Worm (Caenorhabditis elegans) whole organism, L1 larva: ENCODE results near the gene snap-29.

Experiments
- C34B4.2 ChIP-seq: sonication (generic microtip); optimal IDR thresholded peaks from 2 replicates; lab custom pipeline; 2017; ENCODE audit warnings: mild to moderate bottlenecking, missing genetic modification characterization, missing compliant biosample characterization
- aha-1 ChIP-seq: fragments of 150-350 bp; optimal IDR thresholded peaks from 2 replicates; lab custom pipeline; 2014; ENCODE audit warnings: missing biosample characterization, missing genetic modification characterization
- aly-2 ChIP-seq: fragments of 150-350 bp; optimal IDR thresholded peaks from 2 replicates; lab custom pipeline; 2014; ENCODE audit warnings: missing biosample characterization, missing genetic modification characterization
- ama-1 ChIP-seq: fragments of 150-350 bp; optimal IDR thresholded peaks from 2 replicates; lab custom pipeline; 2014
- blmp-1 ChIP-seq: fragments of 150-350 bp; optimal IDR thresholded peaks from 2 replicates; lab custom pipeline; 2014; ENCODE audit warnings: missing biosample characterization, missing genetic modification characterization
- ceh-88 ChIP-seq: fragments of 200-800 bp; sonication (Bioruptor generic); IDR thresholded peaks from 2 replicates; pipeline ENCODE4 v1.3.6; 2022; ENCODE audit warnings: missing genetic modification characterization, missing compliant biosample characterization
- dpl-1 ChIP-seq, 3 experiments: fragments of 150-350 bp in 2 of 3; sonication (generic microtip) in 1 of 3; optimal IDR thresholded peaks; 2 replicates each; lab custom pipeline; 2014 to 2017; ENCODE audit warnings: missing biosample characterization in 3 of 3, missing genetic modification characterization in 3 of 3, missing genetic modification reagents in 3 of 3
- dsc-1 ChIP-seq: sonication (generic microtip); optimal IDR thresholded peaks from 2 replicates; lab custom pipeline; 2016; ENCODE audit warnings: mild to moderate bottlenecking, missing genetic modification characterization, missing compliant biosample characterization
- efl-1 ChIP-seq, 4 experiments: fragments of 150-350 bp; optimal IDR thresholded peaks in 3 of 4; peaks in 1 of 4; 1 replicate in 1 of 4; 2 replicates in 3 of 4; lab custom pipeline; 2014; ENCODE audit warnings: missing biosample characterization in 2 of 4, missing genetic modification characterization in 2 of 4, missing genetic modification reagents in 2 of 4
- efl-3 ChIP-seq: fragments of 200-800 bp; sonication (Bioruptor generic); optimal IDR thresholded peaks from 2 replicates; lab custom pipeline; 2018; ENCODE audit warnings: mild to moderate bottlenecking, missing genetic modification characterization, missing compliant biosample characterization
- egl-13 ChIP-seq: sonication (generic microtip); optimal IDR thresholded peaks from 2 replicates; lab custom pipeline; 2016; ENCODE audit warnings: missing genotype, missing genetic modification reagents, missing genetic modification characterization, missing compliant biosample characterization
- elt-2 ChIP-seq: sonication (generic microtip); optimal IDR thresholded peaks from 2 replicates; lab custom pipeline; 2016; ENCODE audit warnings: missing genetic modification characterization, mild to moderate bottlenecking, inconsistent platforms, missing compliant biosample characterization, missing genetic modification reagents
- fkh-4 ChIP-seq: sonication (generic microtip); optimal IDR thresholded peaks from 2 replicates; lab custom pipeline; 2016; ENCODE audit warnings: missing compliant biosample characterization, missing genetic modification characterization, borderline replicate concordance
- hlh-4 ChIP-seq: sonication (generic microtip); optimal IDR thresholded peaks from 2 replicates; lab custom pipeline; 2016; ENCODE audit warnings: mild to moderate bottlenecking, missing genetic modification characterization, missing compliant biosample characterization
- isw-1 ChIP-seq: fragments of 200-800 bp; sonication (Bioruptor generic); IDR thresholded peaks from 2 replicates; pipeline ENCODE4 v1.3.6; 2022; ENCODE audit warnings: missing genetic modification characterization, missing compliant biosample characterization
- lin-13 ChIP-seq: fragments of 150-350 bp; optimal IDR thresholded peaks from 2 replicates; lab custom pipeline; 2014; ENCODE audit warnings: missing biosample characterization, missing genetic modification reagents, missing genetic modification characterization
- lin-39 ChIP-seq: fragments of 150-350 bp; optimal IDR thresholded peaks from 2 replicates; lab custom pipeline; 2014; ENCODE audit warnings: missing biosample characterization, missing genetic modification reagents, missing genetic modification characterization
- lir-3 ChIP-seq: sonication (generic microtip); optimal IDR thresholded peaks from 2 replicates; lab custom pipeline; 2016; ENCODE audit warnings: mild to moderate bottlenecking, missing genetic modification characterization, moderate library complexity, missing compliant biosample characterization; ENCODE audit not compliant: poor library complexity
- mab-9 ChIP-seq: fragments of 200-800 bp; sonication (Bioruptor generic); IDR thresholded peaks from 2 replicates; pipeline ENCODE4 v1.3.6; 2022; ENCODE audit warnings: missing genetic modification reagents, missing genetic modification characterization, missing compliant biosample characterization
- mdl-1 ChIP-seq, 2 experiments: fragments of 150-350 bp; optimal IDR thresholded peaks; 2 replicates each; lab custom pipeline; 2014 to 2017; ENCODE audit warnings: missing biosample characterization in 2 of 2, missing genetic modification characterization in 2 of 2, inconsistent platforms in 1 of 2
- mef-2 ChIP-seq: fragments of 150-350 bp; optimal IDR thresholded peaks from 2 replicates; lab custom pipeline; 2014; ENCODE audit warnings: missing biosample characterization, missing genetic modification characterization
- mep-1 ChIP-seq: fragments of 150-350 bp; optimal IDR thresholded peaks from 2 replicates; lab custom pipeline; 2014; ENCODE audit warnings: missing biosample characterization, missing genetic modification characterization
- nhr-11 ChIP-seq: fragments of 150-350 bp; optimal IDR thresholded peaks from 2 replicates; lab custom pipeline; 2014; ENCODE audit warnings: missing biosample characterization, missing genetic modification characterization
- nhr-12 ChIP-seq: sonication (generic microtip); optimal IDR thresholded peaks from 2 replicates; lab custom pipeline; 2017; ENCODE audit warnings: missing biosample characterization, missing genetic modification characterization
- nhr-19 ChIP-seq: fragments of 200-800 bp; sonication (Bioruptor generic); conservative IDR thresholded peaks from 2 replicates; pipeline ENCODE4 v1.3.6; 2022; ENCODE audit warnings: missing genetic modification characterization, missing compliant biosample characterization
- nhr-237 ChIP-seq: fragments of 150-350 bp; optimal IDR thresholded peaks from 2 replicates; lab custom pipeline; 2014; ENCODE audit warnings: missing biosample characterization, missing genetic modification characterization
- nhr-28 ChIP-seq: fragments of 150-350 bp; optimal IDR thresholded peaks from 2 replicates; lab custom pipeline; 2014; ENCODE audit warnings: missing biosample characterization, missing genetic modification characterization
- nhr-47 ChIP-seq: sonication (generic microtip); optimal IDR thresholded peaks from 2 replicates; lab custom pipeline; 2016; ENCODE audit warnings: mild to moderate bottlenecking, missing genetic modification characterization, moderate library complexity, missing compliant biosample characterization
- nhr-71 ChIP-seq: sonication (generic microtip); optimal IDR thresholded peaks from 2 replicates; lab custom pipeline; 2016; ENCODE audit warnings: mild to moderate bottlenecking, missing genetic modification characterization, moderate library complexity, missing compliant biosample characterization
- nhr-76 ChIP-seq: sonication (generic microtip); optimal IDR thresholded peaks from 2 replicates; lab custom pipeline; 2017; ENCODE audit warnings: missing biosample characterization, missing genetic modification characterization
- nhr-77 ChIP-seq: fragments of 150-350 bp; optimal IDR thresholded peaks from 2 replicates; lab custom pipeline; 2014; ENCODE audit warnings: missing biosample characterization, missing genetic modification characterization
- nhr-84 ChIP-seq: sonication (generic microtip); optimal IDR thresholded peaks from 2 replicates; lab custom pipeline; 2017; ENCODE audit warnings: missing biosample characterization, missing genetic modification characterization
- nhr-85 ChIP-seq: sonication (generic microtip); peaks from one replicate; lab custom pipeline; 2016; ENCODE audit warnings: missing genetic modification characterization, inconsistent platforms, missing compliant biosample characterization
- nhr-90 ChIP-seq: sonication (generic microtip); optimal IDR thresholded peaks from 2 replicates; lab custom pipeline; 2016; ENCODE audit warnings: mild to moderate bottlenecking, missing genetic modification characterization, missing compliant biosample characterization; ENCODE audit not compliant: poor library complexity
- pqm-1 ChIP-seq: sonication (generic microtip); optimal IDR thresholded peaks from 3 replicates; lab custom pipeline; 2017; ENCODE audit warnings: missing biosample characterization, missing genetic modification characterization
- skn-1 ChIP-seq: fragments of 150-350 bp; optimal IDR thresholded peaks from 2 replicates; lab custom pipeline; 2014; ENCODE audit warnings: missing biosample characterization, missing genetic modification characterization
- snpc-4 ChIP-seq: fragments of 150-350 bp; optimal IDR thresholded peaks from 2 replicates; lab custom pipeline; 2014; ENCODE audit warnings: missing biosample characterization, missing genetic modification characterization
- snu-23 ChIP-seq: sonication (generic microtip); optimal IDR thresholded peaks from 2 replicates; lab custom pipeline; 2016; ENCODE audit warnings: missing genetic modification characterization, missing compliant biosample characterization
- sptf-1 ChIP-seq: fragments of 150-350 bp; optimal IDR thresholded peaks from 2 replicates; lab custom pipeline; 2014; ENCODE audit warnings: missing biosample characterization, missing genetic modification characterization
- sup-37 ChIP-seq: fragments of 200-800 bp; sonication (Bioruptor generic); optimal IDR thresholded peaks from 2 replicates; lab custom pipeline; 2018; ENCODE audit warnings: mild to moderate bottlenecking, missing genetic modification characterization, missing compliant biosample characterization
- swsn-7 ChIP-seq: sonication (generic microtip); optimal IDR thresholded peaks from 2 replicates; lab custom pipeline; 2016; ENCODE audit warnings: missing genetic modification characterization, missing compliant biosample characterization
- tlp-1 ChIP-seq: fragments of 150-350 bp; optimal IDR thresholded peaks from 2 replicates; lab custom pipeline; 2014; ENCODE audit warnings: missing biosample characterization, missing genetic modification characterization
- unc-130 ChIP-seq: fragments of 150-350 bp; optimal IDR thresholded peaks from 2 replicates; lab custom pipeline; 2017; ENCODE audit warnings: missing biosample characterization, missing genetic modification characterization, inconsistent platforms
- unc-86 ChIP-seq: sonication (generic microtip); optimal IDR thresholded peaks from 2 replicates; lab custom pipeline; 2016; ENCODE audit warnings: missing genetic modification characterization, missing compliant biosample characterization
- vab-15 ChIP-seq: sonication (generic microtip); optimal IDR thresholded peaks from 2 replicates; lab custom pipeline; 2017; ENCODE audit warnings: missing genotype, mild to moderate bottlenecking, missing genetic modification characterization, missing compliant biosample characterization
- zip-4 ChIP-seq: fragments of 200-800 bp; sonication (Bioruptor generic); optimal IDR thresholded peaks from 2 replicates; lab custom pipeline; 2018; ENCODE audit warnings: mild to moderate bottlenecking, missing genetic modification characterization, moderate library complexity, missing compliant biosample characterization
- ztf-11 ChIP-seq, 2 experiments: sonication (generic microtip); optimal IDR thresholded peaks; 2 replicates each; lab custom pipeline; 2016 to 2017; ENCODE audit warnings: missing genetic modification characterization in 2 of 2, missing biosample characterization in 1 of 2, missing compliant biosample characterization in 1 of 2
- ztf-4 ChIP-seq: fragments of 150-350 bp; optimal IDR thresholded peaks from 2 replicates; lab custom pipeline; 2014; ENCODE audit warnings: missing biosample characterization, missing genetic modification characterization

The snap-29 gene

DNA sequence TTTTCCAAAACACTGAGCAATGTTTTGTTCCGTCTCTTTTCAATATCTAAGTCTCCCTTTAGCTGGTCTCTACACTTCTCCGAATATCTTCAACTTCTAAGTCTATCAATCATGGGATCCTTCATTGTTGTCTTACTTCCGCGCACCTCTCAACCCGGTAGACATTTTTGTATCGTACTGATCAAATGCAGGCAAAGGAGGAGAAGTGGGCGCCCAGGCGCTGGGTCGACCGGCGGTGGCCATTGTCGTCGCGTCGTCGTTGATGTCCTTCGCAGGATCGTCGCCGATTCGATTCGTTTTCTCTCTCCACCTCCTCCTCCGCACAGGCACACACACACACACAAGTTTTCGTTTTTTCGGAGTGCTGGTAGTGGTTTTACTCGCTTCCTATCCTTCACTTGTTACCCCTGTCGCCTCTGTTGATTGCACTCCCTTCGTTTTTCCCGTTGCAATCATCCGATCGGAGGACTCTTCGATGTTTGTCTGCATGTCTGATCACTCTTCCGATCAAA, 25.4 kb downstream of the snap-29 start (continued):
- TF ChIP-seq ceh-88 (GFP tag; lab: Robert Waterston, UW) (no peak), lin-39 (tag; lab: Kevin White, UChicago) (no peak), tlp-1 (no peak)

DNA sequence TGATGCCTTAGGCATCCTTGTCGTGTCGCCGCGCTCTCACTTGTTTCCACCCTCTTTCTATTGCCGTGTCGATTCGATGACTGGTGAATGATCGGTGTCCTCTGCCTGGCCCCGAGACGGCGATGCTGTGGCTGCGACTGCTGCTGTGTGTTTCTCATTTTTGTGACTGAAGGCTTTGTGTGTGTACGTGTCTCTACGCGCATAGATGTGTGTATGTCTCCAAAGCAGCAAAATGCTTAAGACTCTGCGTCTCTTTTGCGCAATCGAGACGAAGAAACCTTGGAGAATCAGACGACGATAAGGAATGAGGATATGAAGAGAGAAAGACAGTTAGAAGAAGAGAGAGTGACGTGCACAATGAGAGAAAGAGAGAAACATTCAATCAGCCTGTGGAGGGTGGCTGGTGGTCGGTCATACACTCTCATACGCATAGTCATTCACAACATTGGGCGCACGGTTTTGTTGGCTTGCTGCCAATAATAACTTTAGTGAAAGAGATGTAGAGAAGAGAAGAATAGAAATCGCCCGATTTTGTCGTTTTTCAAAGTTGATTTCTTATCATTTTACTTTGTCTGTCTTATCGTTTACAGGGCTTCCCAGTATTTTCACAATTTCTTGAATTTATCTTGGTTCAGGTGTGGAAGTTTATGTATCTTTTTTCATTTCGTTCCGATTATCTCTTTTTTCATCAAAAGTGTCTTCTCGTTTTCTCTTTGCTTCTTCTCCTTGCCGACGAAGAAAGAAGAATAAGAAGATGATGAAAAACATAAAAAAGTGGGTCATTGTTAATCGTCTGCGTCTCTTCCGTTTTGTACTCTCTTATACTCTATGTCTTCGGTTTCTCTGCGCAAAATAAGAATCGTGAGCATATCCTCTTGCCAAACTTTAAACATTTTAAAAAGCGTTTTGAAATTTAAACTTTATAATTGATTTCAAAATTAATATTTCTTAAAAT, 26.1 kb downstream of the snap-29 start:
- TF ChIP-seq nhr-76 (tag; lab: Kevin White, UChicago) (peak; percentile 47), ama-1 (peak; percentile 88), snpc-4 (peak; percentile 78), nhr-11 (tag; lab: Kevin White, UChicago) (peak; percentile 95), snu-23 (peak; percentile 96), swsn-7 (tag; lab: Kevin White, UChicago) (peak; percentile 96), lin-13 (GFP tag; lab: Kevin White, UChicago) (peak; percentile 95), nhr-47 (peak; percentile 95), nhr-12 (tag; lab: Kevin White, UChicago) (peak; percentile 47), mdl-1 (tag; optimal IDR thresholded peaks at IDR 0.05; lab: Kevin White, UChicago) (peak; percentile 73 to 96), egl-13 (peak; percentile 84), efl-3 (GFP tag; lab: Kevin White, UChicago) (peak; percentile 23), dpl-1 (GFP tag; optimal IDR thresholded peaks at IDR 0.05; lab: Kevin White, UChicago) (peak; percentile 68 to 72 (median 70)), C34B4.2 (tag; lab: Kevin White, UChicago) (no peak), nhr-77 (tag; lab: Kevin White, UChicago) (peak; percentile 96), nhr-237 (tag; lab: Kevin White, UChicago) (peak; percentile 81), ztf-11 (tag; optimal IDR thresholded peaks at IDR 0.05; lab: Kevin White, UChicago) (peak in 1 of 2 experiments; percentile 83), nhr-84 (tag; lab: Kevin White, UChicago) (no peak), blmp-1 (peak; percentile 85), sup-37 (peak; percentile 87), aly-2 (tag; lab: Kevin White, UChicago) (peak; percentile 55), mab-9 (GFP tag; lab: Robert Waterston, UW) (peak; percentile 51), isw-1 (GFP tag; lab: Robert Waterston, UW) (peak; percentile 82), nhr-90 (tag; lab: Kevin White, UChicago) (peak; percentile 95), pqm-1 (tag; lab: Kevin White, UChicago) (peak; percentile 24), hlh-4 (tag; lab: Kevin White, UChicago) (no peak), lir-3 (tag; lab: Kevin White, UChicago) (peak; percentile 81), unc-86 (peak; percentile 94), vab-15 (tag; lab: Kevin White, UChicago) (peak; percentile 86), zip-4 (GFP tag; lab: Kevin White, UChicago) (peak; percentile 71), nhr-71 (tag; lab: Kevin White, UChicago) (peak; percentile 99), unc-130 (tag; lab: Kevin White, UChicago) (peak; percentile 77), lin-39 (tag; lab: Kevin White, UChicago) (peak; percentile 92), skn-1 (tag; lab: Kevin White, UChicago) (peak; percentile 91), aha-1 (tag; lab: Kevin White, UChicago) (peak; percentile 92), fkh-4 (tag; lab: Kevin White, UChicago) (peak; percentile 80), efl-1 (optimal IDR thresholded peaks at IDR 0.05; lab: Kevin White, UChicago) (peak; percentile 90 to 97), efl-1 (GFP tag; optimal IDR thresholded peaks at IDR 0.05 in 1 of 2; lab: Kevin White, UChicago) (peak; percentile 70 to 97), sptf-1 (tag; lab: Kevin White, UChicago) (no peak), ztf-4 (tag; lab: Kevin White, UChicago) (peak; percentile 96), nhr-19 (GFP tag; lab: Robert Waterston, UW) (peak; percentile 92), dsc-1 (tag; lab: Kevin White, UChicago) (peak; percentile 96), mep-1 (tag; lab: Kevin White, UChicago) (peak; percentile 98), nhr-28 (peak; percentile 76), elt-2 (peak; percentile 90), mef-2 (tag; lab: Kevin White, UChicago) (peak; percentile 94), nhr-85 (tag; lab: Kevin White, UChicago) (peak; percentile 100)
